Worm (Caenorhabditis elegans): ENCODE measurements around the gene unc-3.

Gene unc-3

ce11 chrX:14767813-14768212 lies 5.5 kb upstream of the unc-3 start:
- TF ChIP-seq egl-27 (tag; optimal IDR thresholded peaks at IDR 0.05) = no peak
- TF ChIP-seq unc-62 (GFP tag; optimal IDR thresholded peaks at IDR 0.05) = no peak
- TF ChIP-seq ztf-4 (tag; optimal IDR thresholded peaks at IDR 0.05) = no peak
- TF ChIP-seq nhr-21 (tag; optimal IDR thresholded peaks at IDR 0.05) = no peak
- TF ChIP-seq skn-1 (tag; optimal IDR thresholded peaks at IDR 0.05) = no peak
- TF ChIP-seq nhr-25 (tag; optimal IDR thresholded peaks at IDR 0.05) = no peak
- no peak for TF ChIP-seq mbf-1 (tag; optimal IDR thresholded peaks at IDR 0.05)
- TF ChIP-seq crh-2 (tag; optimal IDR thresholded peaks at IDR 0.05) = no peak
- no peak for TF ChIP-seq elt-3 (tag; optimal IDR thresholded peaks at IDR 0.05)
- TF ChIP-seq nhr-237 (tag; optimal IDR thresholded peaks at IDR 0.05) = no peak
- TF ChIP-seq ztf-11 (tag; optimal IDR thresholded peaks at IDR 0.05) = no peak
- no peak for TF ChIP-seq nhr-10 (tag; optimal IDR thresholded peaks at IDR 0.05)
- no peak for TF ChIP-seq nhr-129 (tag; optimal IDR thresholded peaks at IDR 0.05)
- no peak for TF ChIP-seq ama-1 (optimal IDR thresholded peaks at IDR 0.05)
- no peak for TF ChIP-seq sma-3 (GFP tag; optimal IDR thresholded peaks at IDR 0.05)
- no peak for TF ChIP-seq nhr-12 (tag; optimal IDR thresholded peaks at IDR 0.05)
- no peak for TF ChIP-seq mdl-1 (tag; optimal IDR thresholded peaks at IDR 0.05)
- TF ChIP-seq alr-1 (tag; optimal IDR thresholded peaks at IDR 0.05) = no peak

ce11 chrX:14768989-14769388 lies 4.3 kb upstream of the unc-3 start:
- TF ChIP-seq nhr-77 (tag; optimal IDR thresholded peaks at IDR 0.05) (no peak), sma-9 (GFP tag; optimal IDR thresholded peaks at IDR 0.05) (peak; percentile 34), sma-9 (tag; optimal IDR thresholded peaks at IDR 0.05) (no peak), sma-3 (GFP tag; optimal IDR thresholded peaks at IDR 0.05) (no peak), dmd-4 (tag; optimal IDR thresholded peaks at IDR 0.05) (no peak), snpc-4 (tag; optimal IDR thresholded peaks at IDR 0.05) (no peak), nhr-12 (tag; optimal IDR thresholded peaks at IDR 0.05) (no peak), nhr-21 (tag; optimal IDR thresholded peaks at IDR 0.05) (no peak), gmeb-1 (tag; optimal IDR thresholded peaks at IDR 0.05) (no peak), ztf-11 (tag; optimal IDR thresholded peaks at IDR 0.05) (no peak), lin-11 (tag; optimal IDR thresholded peaks at IDR 0.05) (no peak), fos-1 (tag; optimal IDR thresholded peaks at IDR 0.05) (peak; percentile 58)

ce11 chrX:14770336-14770735 lies 3.0 kb upstream of the unc-3 start:
- TF ChIP-seq sma-9 (GFP tag; optimal IDR thresholded peaks at IDR 0.05) (peak; percentile 43), sma-9 (tag; optimal IDR thresholded peaks at IDR 0.05) (no peak), mdl-1 (tag; optimal IDR thresholded peaks at IDR 0.05) (no peak), fos-1 (tag; optimal IDR thresholded peaks at IDR 0.05) (peak; percentile 54)

- TF ChIP-seq fos-1 (tag; optimal IDR thresholded peaks at IDR 0.05) = peak; percentile 38
- no peak for TF ChIP-seq unc-62 (GFP tag; optimal IDR thresholded peaks at IDR 0.05)
These were observed 1.7 kb upstream of the unc-3 start, which contains the start of gene Y16B4A.2 for ce11 chrX:14771682-14772081. Y16B4A.2 (minus strand) TSS chrX:14771851.

ce11 chrX:14775222-14775621 lies 1.9 kb downstream of the unc-3 start:
- no peak for TF ChIP-seq nhr-6 (tag; optimal IDR thresholded peaks at IDR 0.05)
- TF ChIP-seq unc-55 (GFP tag; optimal IDR thresholded peaks at IDR 0.05) = no peak
- no peak for TF ChIP-seq nhr-23 (tag; optimal IDR thresholded peaks at IDR 0.05)
- no peak for TF ChIP-seq nhr-10 (tag; optimal IDR thresholded peaks at IDR 0.05)
- no peak for TF ChIP-seq lin-11 (tag; optimal IDR thresholded peaks at IDR 0.05)
- no peak for TF ChIP-seq lsy-2 (tag; optimal IDR thresholded peaks at IDR 0.05)
- TF ChIP-seq crh-2 (tag; optimal IDR thresholded peaks at IDR 0.05) = no peak
- TF ChIP-seq ceh-16 (tag; optimal IDR thresholded peaks at IDR 0.05) = no peak
- no peak for TF ChIP-seq nhr-129 (tag; optimal IDR thresholded peaks at IDR 0.05)
- no peak for TF ChIP-seq dmd-4 (tag; optimal IDR thresholded peaks at IDR 0.05)
- TF ChIP-seq sma-9 (GFP tag; optimal IDR thresholded peaks at IDR 0.05) = no peak
- no peak for TF ChIP-seq sma-9 (tag; optimal IDR thresholded peaks at IDR 0.05)
- TF ChIP-seq gmeb-1 (tag; optimal IDR thresholded peaks at IDR 0.05) = no peak
- TF ChIP-seq Y55F3AM.14 (GFP tag; optimal IDR thresholded peaks at IDR 0.05) = no peak
- TF ChIP-seq R02D3.7 (tag; optimal IDR thresholded peaks at IDR 0.05) = no peak
- TF ChIP-seq F13H6.1 (tag; optimal IDR thresholded peaks at IDR 0.05) = no peak
- no peak for TF ChIP-seq ztf-4 (tag; optimal IDR thresholded peaks at IDR 0.05)
- TF ChIP-seq snpc-4 (tag; optimal IDR thresholded peaks at IDR 0.05) = no peak

- no peak for TF ChIP-seq egl-27 (tag; optimal IDR thresholded peaks at IDR 0.05)
- TF ChIP-seq lsy-2 (tag; optimal IDR thresholded peaks at IDR 0.05) = peak in 1 of 2 experiments; percentile 41
These were observed 3.0 kb downstream of the unc-3 start for ce11 chrX:14776312-14776711.
